Worm (Caenorhabditis elegans) whole organism, midembryonic: Measurements from ENCODE around the gene clr-1.

Experiments used
- T22C8.4 ChIP-seq: fragments of 200-800 bp; sonication (Bioruptor generic); IDR thresholded peaks from 2 replicates; pipeline ENCODE4 v1.3.6; 2022; ENCODE audit warnings: missing genetic modification characterization, missing compliant biosample characterization
- cog-1 ChIP-seq: sonication (generic microtip); optimal IDR thresholded peaks from 2 replicates; lab custom pipeline; 2016; ENCODE audit warnings: missing genetic modification characterization, missing compliant biosample characterization
- flt-1 ChIP-seq: fragments of 200-800 bp; sonication (Bioruptor generic); IDR thresholded peaks from 2 replicates; pipeline ENCODE4 v1.3.6; 2022; ENCODE audit warnings: missing genetic modification characterization, missing compliant biosample characterization
- klf-2 ChIP-seq: fragments of 200-800 bp; sonication (Bioruptor generic); conservative IDR thresholded peaks from 2 replicates; pipeline ENCODE4 v1.3.6; 2022; ENCODE audit warnings: missing genetic modification reagents, missing genetic modification characterization, missing compliant biosample characterization
- med-1 ChIP-seq: sonication (generic microtip); optimal IDR thresholded peaks from 2 replicates; lab custom pipeline; 2017; ENCODE audit warnings: missing genetic modification characterization, mild to moderate bottlenecking, missing compliant biosample characterization, antibody characterized with exemption, missing genetic modification reagents; ENCODE audit not compliant: insufficient read depth
- ref-1 ChIP-seq: fragments of 200-800 bp; sonication (Bioruptor generic); conservative IDR thresholded peaks from 2 replicates; pipeline ENCODE4 v1.3.6; 2022; ENCODE audit warnings: missing genetic modification reagents, missing genetic modification characterization, missing compliant biosample characterization
- tab-1 ChIP-seq: fragments of 200-800 bp; sonication (Bioruptor generic); IDR thresholded peaks from 2 replicates; pipeline ENCODE4 v1.3.6; 2022; ENCODE audit warnings: missing genetic modification characterization, missing compliant biosample characterization
- ztf-23 ChIP-seq: fragments of 200-800 bp; sonication (Bioruptor generic); IDR thresholded peaks from 2 replicates; pipeline ENCODE4 v1.3.6; 2022; ENCODE audit warnings: missing genetic modification reagents, missing genetic modification characterization, missing compliant biosample characterization
- ztf-29 ChIP-seq: fragments of 200-800 bp; sonication (Bioruptor generic); IDR thresholded peaks from 2 replicates; pipeline ENCODE4 v1.3.6; 2022; ENCODE audit warnings: missing genetic modification reagents, missing genetic modification characterization, missing compliant biosample characterization

DNA sequence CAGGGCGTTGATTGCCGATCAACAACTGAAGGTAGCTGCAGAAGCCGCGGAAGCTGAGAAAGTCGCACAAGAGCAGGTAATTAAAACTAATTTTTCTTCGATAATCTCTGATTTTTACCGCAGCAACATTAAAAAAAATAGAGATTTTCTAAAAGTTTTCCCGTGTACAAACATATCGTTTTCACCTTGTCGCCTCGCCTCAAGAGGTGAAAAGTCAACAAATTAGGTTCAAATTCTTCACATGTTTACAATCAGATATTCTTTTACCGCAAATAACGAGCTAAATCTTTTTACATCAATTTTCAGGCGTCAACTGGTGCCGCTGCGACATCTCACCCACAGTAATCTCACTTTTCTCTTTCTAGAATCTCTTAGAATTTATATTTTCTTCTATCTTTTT, 8.8 kb downstream of the clr-1 start, which contains the start of gene ilcr-2:
- TF ChIP-seq med-1 (GFP tag; lab: Kevin White, UChicago) (no peak), flt-1 (no peak), T22C8.4 (no peak), ref-1 (GFP tag; lab: Robert Waterston, UW) (no peak), cog-1 (tag; lab: Kevin White, UChicago) (no peak), ztf-23 (no peak), klf-2 (GFP tag; lab: Robert Waterston, UW) (no peak), tab-1 (GFP tag; lab: Robert Waterston, UW) (no peak), ztf-29 (GFP tag; lab: Robert Waterston, UW) (no peak)
